Worm (Caenorhabditis elegans) whole organism, late embryonic: ENCODE data around the gene rgef-1.

ENCODE experiments used
- ceh-31 ChIP-seq: sonication (generic microtip); optimal IDR thresholded peaks from 2 replicates; lab custom pipeline; 2016; ENCODE audit warnings: missing genetic modification characterization, missing compliant biosample characterization
- ceh-45 ChIP-seq: fragments of 200-800 bp; sonication (Bioruptor generic); IDR thresholded peaks from 2 replicates; pipeline ENCODE4 v1.3.6; 2022; ENCODE audit warnings: missing genetic modification reagents, missing genetic modification characterization, missing compliant biosample characterization
- ceh-6 ChIP-seq: fragments of 200-800 bp; sonication (Bioruptor generic); optimal IDR thresholded peaks from 2 replicates; lab custom pipeline; 2018; ENCODE audit warnings: mild to moderate bottlenecking, missing genetic modification characterization, missing compliant biosample characterization
- dmd-4 ChIP-seq: sonication (generic microtip); optimal IDR thresholded peaks from 2 replicates; lab custom pipeline; 2016; ENCODE audit warnings: borderline replicate concordance, missing genetic modification characterization, missing compliant biosample characterization
- gmeb-2 ChIP-seq: sonication (generic microtip); optimal IDR thresholded peaks from 2 replicates; lab custom pipeline; 2016; ENCODE audit warnings: missing genetic modification characterization, inconsistent platforms, missing compliant biosample characterization
- hlh-30 ChIP-seq: sonication (generic microtip); optimal IDR thresholded peaks from 2 replicates; lab custom pipeline; 2017; ENCODE audit warnings: antibody characterized with exemption, missing genetic modification characterization, missing compliant biosample characterization; ENCODE audit not compliant: insufficient read depth
- nhr-11 ChIP-seq: fragments of 150-350 bp; optimal IDR thresholded peaks from 2 replicates; lab custom pipeline; 2014; ENCODE audit warnings: missing biosample characterization, missing genetic modification characterization
- pqm-1 ChIP-seq: sonication (generic microtip); optimal IDR thresholded peaks from 2 replicates; lab custom pipeline; 2016; ENCODE audit warnings: missing genetic modification characterization, missing compliant biosample characterization
- tbx-2 ChIP-seq: sonication (generic microtip); optimal IDR thresholded peaks from 2 replicates; lab custom pipeline; 2016; ENCODE audit warnings: missing genetic modification characterization, missing compliant biosample characterization

DNA sequence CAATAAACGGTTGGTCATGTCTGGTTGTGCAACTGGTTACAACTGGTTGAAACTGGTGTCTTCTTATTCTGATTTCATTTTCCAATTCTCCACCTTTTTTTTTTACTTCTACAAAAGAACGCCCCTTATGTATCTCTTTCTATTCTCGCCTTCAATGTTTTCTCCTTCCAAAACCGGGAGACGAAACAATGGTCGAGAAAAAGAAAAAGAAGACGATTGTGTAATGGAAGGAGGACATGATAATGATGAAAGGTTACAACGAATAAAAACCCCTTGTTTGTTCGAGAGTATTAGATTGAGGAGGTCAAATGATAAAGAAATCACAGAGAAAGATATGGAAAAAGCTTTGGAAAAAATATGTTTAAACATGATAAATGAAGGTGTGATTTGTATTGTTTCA lies 42.6 kb downstream of the rgef-1 start, which contains the start of gene C50F4.8:
- TF ChIP-seq ceh-45 (GFP tag; lab: Robert Waterston, UW) = no peak
- no peak for TF ChIP-seq hlh-30 (tag; lab: Kevin White, UChicago)
- TF ChIP-seq ceh-31 (tag; lab: Kevin White, UChicago) = no peak
- no peak for TF ChIP-seq tbx-2 (tag; lab: Kevin White, UChicago)
- TF ChIP-seq nhr-11 (tag; lab: Kevin White, UChicago) = no peak
- TF ChIP-seq pqm-1 (tag; lab: Kevin White, UChicago) = no peak
- TF ChIP-seq dmd-4 (tag; lab: Kevin White, UChicago) = no peak
- no peak for TF ChIP-seq gmeb-2 (tag; lab: Kevin White, UChicago)
- TF ChIP-seq ceh-6 = no peak
